Fruit fly (Drosophila melanogaster) whole organism, wandering third instar larva: ENCODE measurements around the gene CG17196.

ENCODE experiments used
- CG32264 ChIP-seq: fragments of 200-800 bp; sonication (Bioruptor generic); optimal IDR thresholded peaks from 2 replicates; lab custom pipeline; 2016; ENCODE audit warnings: missing biosample characterization, missing genetic modification characterization
- GATAd ChIP-seq: sonication (Bioruptor generic); optimal IDR thresholded peaks from 2 replicates; lab custom pipeline; 2016; ENCODE audit warnings: missing biosample characterization, missing genetic modification characterization
- Myc ChIP-seq: fragments of >200 bp; optimal IDR thresholded peaks from 2 replicates; lab custom pipeline; 2017
- OdsH ChIP-seq: fragments of 200-800 bp; sonication (Bioruptor generic); optimal IDR thresholded peaks from 2 replicates; lab custom pipeline; 2016; ENCODE audit warnings: missing biosample characterization, mild to moderate bottlenecking, missing genetic modification characterization
- Sp1 ChIP-seq: fragments of 200-800 bp; sonication (Bioruptor generic); optimal IDR thresholded peaks from 3 replicates; lab custom pipeline; 2019; ENCODE audit warnings: missing biosample characterization, mild to moderate bottlenecking, missing genetic modification characterization, moderate library complexity
- foxo ChIP-seq, 2 experiments: fragments of 200-800 bp; sonication (Bioruptor generic); optimal IDR thresholded peaks; 2 replicates in 1 of 2; 3 replicates in 1 of 2; lab custom pipeline; 2016 to 2017; ENCODE audit warnings: missing biosample characterization in 2 of 2, missing genetic modification characterization in 2 of 2
- fru ChIP-seq: fragments of 200-800 bp; sonication (Bioruptor generic); optimal IDR thresholded peaks from 3 replicates; lab custom pipeline; 2016; ENCODE audit warnings: missing biosample characterization, mild to moderate bottlenecking, missing genetic modification characterization
- psq ChIP-seq: fragments of 200-800 bp; sonication (Bioruptor generic); optimal IDR thresholded peaks from 3 replicates; lab custom pipeline; 2017; ENCODE audit warnings: missing biosample characterization, mild to moderate bottlenecking, missing genetic modification characterization, moderate library complexity
- usp ChIP-seq: fragments of >200 bp; optimal IDR thresholded peaks from 2 replicates; lab custom pipeline; 2017; ENCODE audit warnings: missing biosample characterization, missing genetic modification characterization

- TF ChIP-seq usp (no peak), Myc (lab: Kevin White, UChicago) (no peak), fru (GFP tag; lab: Kevin White, UChicago) (no peak), foxo (GFP tag; optimal IDR thresholded peaks at IDR 0.05; lab: Kevin White, UChicago) (no peak), GATAd (GFP tag; lab: Kevin White, UChicago) (no peak), psq (GFP tag; lab: Kevin White, UChicago) (no peak), OdsH (GFP tag; lab: Kevin White, UChicago) (no peak), CG32264 (GFP tag; lab: Kevin White, UChicago) (no peak), Sp1 (GFP tag; lab: Kevin White, UChicago) (no peak)
Observed at dm6 chr3R:25815179-25815578, 39.1 kb upstream of the CG17196 start, which contains the start of gene CG14354.
